Fruit fly (Drosophila melanogaster) whole organism, embryonic: ENCODE data around the gene Arpc1.

Experiments used
- CG1024 ChIP-seq: fragments of 200-800 bp; sonication (Bioruptor generic); IDR thresholded peaks from 2 replicates; pipeline ENCODE4 v1.3.6; 2022; ENCODE audit warnings: missing biosample characterization, missing genetic modification characterization
- CG10462 ChIP-seq: fragments of 200-800 bp; sonication (Bioruptor generic); optimal IDR thresholded peaks from 2 replicates; lab custom pipeline; 2016; ENCODE audit warnings: missing biosample characterization, missing genetic modification characterization
- CG10565 ChIP-seq: fragments of 200-800 bp; sonication (Bioruptor generic); optimal IDR thresholded peaks from 3 replicates; lab custom pipeline; 2016; ENCODE audit warnings: missing biosample characterization, mild to moderate bottlenecking, missing genetic modification characterization
- CG13624 ChIP-seq: fragments of 200-800 bp; sonication (Bioruptor generic); optimal IDR thresholded peaks from 2 replicates; lab custom pipeline; 2016; ENCODE audit warnings: missing biosample characterization, missing genetic modification characterization
- CG15696 ChIP-seq: fragments of 200-800 bp; sonication (Bioruptor generic); optimal IDR thresholded peaks from 2 replicates; lab custom pipeline; 2019; ENCODE audit warnings: missing biosample characterization, mild to moderate bottlenecking, missing genetic modification characterization, moderate library complexity
- CG16779 ChIP-seq: fragments of 200-800 bp; sonication (Bioruptor generic); IDR thresholded peaks from 2 replicates; pipeline ENCODE4 v1.3.6; 2022; ENCODE audit warnings: missing biosample characterization, missing genetic modification characterization
- CG17612 ChIP-seq: fragments of 200-800 bp; sonication (Bioruptor generic); IDR thresholded peaks from 2 replicates; pipeline ENCODE4 v1.3.6; 2022; ENCODE audit warnings: missing biosample characterization, missing genetic modification characterization
- CG18262 ChIP-seq: fragments of 200-800 bp; optimal IDR thresholded peaks from 3 replicates; lab custom pipeline; 2019; ENCODE audit warnings: missing biosample characterization, mild to moderate bottlenecking, missing genetic modification characterization, moderate library complexity
- CG18619 ChIP-seq: fragments of 200-800 bp; sonication (Bioruptor generic); optimal IDR thresholded peaks from 3 replicates; lab custom pipeline; 2017; ENCODE audit warnings: missing biosample characterization, mild to moderate bottlenecking, missing genetic modification characterization
- CG30403 ChIP-seq: fragments of 200-800 bp; sonication (Bioruptor generic); optimal IDR thresholded peaks from 3 replicates; lab custom pipeline; 2016; ENCODE audit warnings: missing biosample characterization, missing genetic modification characterization
- CG34376 ChIP-seq: fragments of 200-800 bp; sonication (Bioruptor generic); optimal IDR thresholded peaks from 2 replicates; lab custom pipeline; 2018; ENCODE audit warnings: missing biosample characterization, mild to moderate bottlenecking, missing genetic modification characterization
- CG5245 ChIP-seq: fragments of 200-800 bp; sonication (Bioruptor generic); optimal IDR thresholded peaks from 3 replicates; lab custom pipeline; 2016; ENCODE audit warnings: missing biosample characterization, missing genetic modification characterization
- CG5953 ChIP-seq: fragments of 200-800 bp; sonication (Bioruptor generic); IDR thresholded peaks from 2 replicates; pipeline ENCODE4 v1.3.6; 2022; ENCODE audit warnings: missing biosample characterization, missing genetic modification characterization
- CG7928 ChIP-seq: fragments of 200-800 bp; sonication (Bioruptor generic); optimal IDR thresholded peaks from 2 replicates; lab custom pipeline; 2017; ENCODE audit warnings: missing biosample characterization, mild to moderate bottlenecking, missing genetic modification characterization
- CG8290 ChIP-seq, 3 experiments: fragments of 200-800 bp; sonication (Bioruptor generic); optimal IDR thresholded peaks; 2 replicates each; lab custom pipeline; 2016 to 2019; ENCODE audit warnings: missing biosample characterization in 3 of 3, missing genetic modification characterization in 3 of 3, mild to moderate bottlenecking in 2 of 3, moderate library complexity in 1 of 3
- CoRest ChIP-seq: fragments of 200-800 bp; sonication (Bioruptor generic); optimal IDR thresholded peaks from 3 replicates; lab custom pipeline; 2018; ENCODE audit warnings: missing biosample characterization, mild to moderate bottlenecking, missing genetic modification characterization, moderate library complexity
- Dip3 ChIP-seq: fragments of 200-800 bp; sonication (Bioruptor generic); optimal IDR thresholded peaks from 3 replicates; lab custom pipeline; 2016; ENCODE audit warnings: missing biosample characterization, missing genetic modification characterization
- Drgx ChIP-seq: fragments of 200-800 bp; sonication (Bioruptor generic); IDR thresholded peaks from 2 replicates; pipeline ENCODE4 v1.3.6; 2022; ENCODE audit warnings: missing biosample characterization, missing genetic modification characterization
- ERR ChIP-seq: fragments of 200-800 bp; sonication (Bioruptor generic); optimal IDR thresholded peaks from 2 replicates; lab custom pipeline; 2016; ENCODE audit warnings: missing biosample characterization, missing genetic modification characterization
- Eip74EF ChIP-seq, 2 experiments: fragments of 200-800 bp in 1 of 2; fragments of >200 bp in 1 of 2; sonication (Bioruptor generic) in 1 of 2; optimal IDR thresholded peaks; 2 replicates each; lab custom pipeline; 2017 to 2019; ENCODE audit warnings: missing biosample characterization in 2 of 2, missing genetic modification characterization in 2 of 2, mild to moderate bottlenecking in 1 of 2, moderate library complexity in 1 of 2
- Ets97D ChIP-seq: fragments of 200-800 bp; sonication (Bioruptor generic); optimal IDR thresholded peaks from 3 replicates; lab custom pipeline; 2016; ENCODE audit warnings: missing biosample characterization, missing genetic modification characterization
- MESR4 ChIP-seq: fragments of 200-800 bp; sonication (Bioruptor generic); optimal IDR thresholded peaks from 2 replicates; lab custom pipeline; 2018; ENCODE audit warnings: missing biosample characterization, mild to moderate bottlenecking, missing genetic modification characterization, moderate library complexity
- Mrtf ChIP-seq: fragments of 200-800 bp; sonication (Bioruptor generic); IDR thresholded peaks from 3 replicates; pipeline ENCODE4 v1.3.6; 2022; ENCODE audit warnings: missing biosample characterization, missing genetic modification characterization
- ase ChIP-seq: fragments of 200-800 bp; sonication (Bioruptor generic); IDR thresholded peaks from 3 replicates; pipeline ENCODE4 v1.3.6; 2022; ENCODE audit warnings: missing biosample characterization, missing genetic modification characterization
- bsh ChIP-seq, 2 experiments: fragments of 200-800 bp; sonication (Bioruptor generic); optimal IDR thresholded peaks; 2 replicates each; lab custom pipeline; 2017 to 2018; ENCODE audit warnings: mild to moderate bottlenecking in 2 of 2, missing biosample characterization in 2 of 2, missing genetic modification characterization in 2 of 2, moderate library complexity in 1 of 2
- btn ChIP-seq: fragments of 200-800 bp; sonication (Bioruptor generic); optimal IDR thresholded peaks from 2 replicates; lab custom pipeline; 2016; ENCODE audit warnings: missing biosample characterization, missing genetic modification characterization
- cad ChIP-seq: fragments of >200 bp; optimal IDR thresholded peaks from 2 replicates; lab custom pipeline; 2017; ENCODE audit warnings: missing biosample characterization, missing genetic modification characterization
- caup ChIP-seq: fragments of 200-800 bp; sonication (Bioruptor generic); optimal IDR thresholded peaks from 3 replicates; lab custom pipeline; 2017; ENCODE audit warnings: missing biosample characterization, mild to moderate bottlenecking, missing genetic modification characterization, moderate library complexity; ENCODE audit not compliant: severe bottlenecking
- croc ChIP-seq: fragments of 200-800 bp; sonication (Bioruptor generic); conservative IDR thresholded peaks from 3 replicates; pipeline ENCODE4 v1.3.6; 2022; ENCODE audit warnings: missing biosample characterization, missing genetic modification characterization
- dati ChIP-seq: fragments of 200-800 bp; sonication (Bioruptor generic); IDR thresholded peaks from 2 replicates; pipeline ENCODE4 v1.3.6; 2022; ENCODE audit warnings: missing biosample characterization, missing genetic modification characterization
- dmrt99B ChIP-seq: fragments of 200-800 bp; sonication (Bioruptor generic); optimal IDR thresholded peaks from 2 replicates; lab custom pipeline; 2018; ENCODE audit warnings: missing biosample characterization, mild to moderate bottlenecking, missing genetic modification characterization, moderate library complexity
- gem ChIP-seq: fragments of 200-800 bp; sonication (Bioruptor generic); optimal IDR thresholded peaks from 2 replicates; lab custom pipeline; 2019; ENCODE audit warnings: missing biosample characterization, mild to moderate bottlenecking, missing genetic modification characterization, moderate library complexity
- her ChIP-seq: fragments of 200-800 bp; sonication (Bioruptor generic); optimal IDR thresholded peaks from 2 replicates; lab custom pipeline; 2016; ENCODE audit warnings: missing biosample characterization, missing genetic modification characterization
- insv ChIP-seq, 2 experiments: fragments of 200-800 bp; sonication (Bioruptor generic); optimal IDR thresholded peaks; 3 replicates each; lab custom pipeline; 2016 to 2018; ENCODE audit warnings: missing biosample characterization in 2 of 2, missing genetic modification characterization in 2 of 2
- kni ChIP-seq: fragments of 200-800 bp; sonication (Bioruptor generic); optimal IDR thresholded peaks from 3 replicates; lab custom pipeline; 2017; ENCODE audit warnings: mild to moderate bottlenecking, missing biosample characterization, missing genetic modification reagents, missing genetic modification characterization
- lbe ChIP-seq: fragments of 200-800 bp; sonication (Bioruptor generic); optimal IDR thresholded peaks from 2 replicates; lab custom pipeline; 2016; ENCODE audit warnings: missing biosample characterization, mild to moderate bottlenecking, missing genetic modification characterization
- lilli ChIP-seq: fragments of 200-800 bp; sonication (Bioruptor generic); optimal IDR thresholded peaks from 3 replicates; lab custom pipeline; 2016; ENCODE audit warnings: missing biosample characterization, missing genetic modification characterization
- mld ChIP-seq: fragments of 200-800 bp; sonication (Bioruptor generic); IDR thresholded peaks from 3 replicates; pipeline ENCODE4 v1.3.6; 2022; ENCODE audit warnings: missing biosample characterization, missing genetic modification characterization; ENCODE audit not compliant: partially characterized antibody
- nmo ChIP-seq: fragments of 200-800 bp; sonication (Bioruptor generic); optimal IDR thresholded peaks from 2 replicates; lab custom pipeline; 2018; ENCODE audit warnings: missing biosample characterization, mild to moderate bottlenecking, missing genetic modification characterization, moderate library complexity
- pum ChIP-seq: fragments of 200-800 bp; sonication (Bioruptor generic); optimal IDR thresholded peaks from 2 replicates; lab custom pipeline; 2016; ENCODE audit warnings: missing biosample characterization, missing genetic modification characterization
- scrt ChIP-seq: fragments of 200-800 bp; sonication (Bioruptor generic); optimal IDR thresholded peaks from 2 replicates; lab custom pipeline; 2018; ENCODE audit warnings: missing biosample characterization, mild to moderate bottlenecking, missing genetic modification characterization, moderate library complexity
- sd ChIP-seq: fragments of 200-800 bp; sonication (Bioruptor generic); optimal IDR thresholded peaks from 3 replicates; lab custom pipeline; 2018; ENCODE audit warnings: missing biosample characterization, mild to moderate bottlenecking, missing genetic modification characterization, moderate library complexity
- sna ChIP-seq: fragments of 200-800 bp; sonication (Bioruptor generic); IDR thresholded peaks from 2 replicates; pipeline ENCODE4 v1.3.6; 2022; ENCODE audit warnings: missing biosample characterization, missing genetic modification characterization; ENCODE audit not compliant: partially characterized antibody
- so ChIP-seq: fragments of 200-800 bp; sonication (Bioruptor generic); IDR thresholded peaks from 3 replicates; pipeline ENCODE4 v1.3.6; 2022; ENCODE audit warnings: missing biosample characterization, missing genetic modification characterization
- tgo ChIP-seq: fragments of 200-800 bp; sonication (Bioruptor generic); IDR thresholded peaks from 3 replicates; pipeline ENCODE4 v1.3.6; 2022; ENCODE audit warnings: missing biosample characterization, missing genetic modification characterization
- tio ChIP-seq: fragments of 200-800 bp; sonication (Bioruptor generic); optimal IDR thresholded peaks from 2 replicates; lab custom pipeline; 2017; ENCODE audit warnings: missing biosample characterization, missing genetic modification characterization, inconsistent platforms
- tna ChIP-seq: fragments of 200-800 bp; sonication (Bioruptor generic); IDR thresholded peaks from 2 replicates; pipeline ENCODE4 v1.3.6; 2022; ENCODE audit warnings: missing biosample characterization, missing genetic modification characterization; ENCODE audit not compliant: partially characterized antibody
- twi ChIP-seq: fragments of 200-800 bp; optimal IDR thresholded peaks from 2 replicates; lab custom pipeline; 2019; ENCODE audit warnings: missing biosample characterization, mild to moderate bottlenecking, missing genetic modification characterization, moderate library complexity
- unpg ChIP-seq: fragments of 200-800 bp; sonication (Bioruptor generic); optimal IDR thresholded peaks from 3 replicates; lab custom pipeline; 2018; ENCODE audit warnings: missing biosample characterization, mild to moderate bottlenecking, missing genetic modification characterization, moderate library complexity
- vnd ChIP-seq: fragments of 200-800 bp; sonication (Bioruptor generic); IDR thresholded peaks from 3 replicates; pipeline ENCODE4 v1.3.6; 2022; ENCODE audit warnings: missing biosample characterization, missing genetic modification characterization; ENCODE audit not compliant: partially characterized antibody

The Arpc1 gene

dm6 chr2L:13778648-13779047 is 50.9 kb downstream of the Arpc1 start (continued):
- TF ChIP-seq CG13624 (peak; percentile 40), ase (no peak), CG34376 (no peak), ERR (GFP tag; lab: Kevin White, UChicago) (no peak), so (GFP tag; lab: Robert Waterston, UW) (no peak), MESR4 (GFP tag; lab: Kevin White, UChicago) (no peak), CG18262 (tag; lab: Kevin White, UChicago) (peak; percentile 52), cad (GFP tag; lab: Kevin White, UChicago) (no peak), scrt (GFP tag; lab: Kevin White, UChicago) (peak; percentile 13), her (peak; percentile 19), sna (no peak), twi (no peak), CG16779 (GFP tag; lab: Robert Waterston, UW) (no peak), caup (peak; percentile 66), CG17612 (GFP tag; lab: Robert Waterston, UW) (no peak), tgo (GFP tag; lab: Robert Waterston, UW) (0 out of 3 replicates have a peak, but pooled peaks have one; percentile 24), mld (GFP tag; lab: Robert Waterston, UW) (no peak), tio (peak; percentile 56), pum (peak; percentile 41), tna (GFP tag; lab: Robert Waterston, UW) (no peak), CG30403 (GFP tag; lab: Kevin White, UChicago) (peak; percentile 76), CG8290 (GFP tag; optimal IDR thresholded peaks at IDR 0.05; lab: Kevin White, UChicago) (no peak), CG8290 (tag; optimal IDR thresholded peaks at IDR 0.05; lab: Kevin White, UChicago) (no peak), CoRest (tag; lab: Kevin White, UChicago) (peak; percentile 82), gem (tag; lab: Kevin White, UChicago) (peak; percentile 85), unpg (GFP tag; lab: Kevin White, UChicago) (peak; percentile 65), CG1024 (GFP tag; lab: Robert Waterston, UW) (no peak; the same call in 1 of the 2 replicates), insv (GFP tag; optimal IDR thresholded peaks at IDR 0.05; lab: Kevin White, UChicago) (no peak), Eip74EF (GFP tag; optimal IDR thresholded peaks at IDR 0.05; lab: Kevin White, UChicago) (peak in 1 of 2 experiments; percentile 66), dati (GFP tag; lab: Robert Waterston, UW) (no peak), CG5245 (peak; percentile 19), dmrt99B (tag; lab: Kevin White, UChicago) (peak; percentile 80), Dip3 (GFP tag; lab: Kevin White, UChicago) (no peak), lilli (peak; percentile 60), sd (no peak), CG5953 (no peak), Ets97D (peak; percentile 24), CG15696 (no peak), CG7928 (GFP tag; lab: Kevin White, UChicago) (no peak), CG18619 (peak; percentile 19), vnd (GFP tag; lab: Robert Waterston, UW) (no peak), btn (GFP tag; lab: Kevin White, UChicago) (no peak), kni (GFP tag; lab: Kevin White, UChicago) (no peak), nmo (GFP tag; lab: Kevin White, UChicago) (peak; percentile 84), bsh (GFP tag; optimal IDR thresholded peaks at IDR 0.05; lab: Kevin White, UChicago) (peak in 1 of 2 experiments; percentile 46), Mrtf (0 out of 3 replicates have a peak, but pooled peaks have one; percentile 34), Drgx (GFP tag; lab: Robert Waterston, UW) (peak; percentile 76), croc (GFP tag; lab: Robert Waterston, UW) (no peak; the same call in 2 of the 3 replicates), CG10462 (GFP tag; lab: Kevin White, UChicago) (no peak), lbe (no peak), CG10565 (GFP tag; lab: Kevin White, UChicago) (no peak)
